Worm (Caenorhabditis elegans) whole organism, mixed stage, embryonic: ENCODE data around the gene ceh-16.

Experiments
- bed-3 ChIP-seq: fragments of 200-800 bp; sonication (Bioruptor generic); optimal IDR thresholded peaks from 3 replicates; lab custom pipeline; 2018; ENCODE audit warnings: mild to moderate bottlenecking, missing genetic modification characterization, moderate library complexity, missing compliant biosample characterization
- blmp-1 ChIP-seq: fragments of 150-350 bp; optimal IDR thresholded peaks from 2 replicates; lab custom pipeline; 2014; ENCODE audit warnings: missing biosample characterization, missing genetic modification characterization
- ceh-43 ChIP-seq: fragments of 200-800 bp; sonication (Bioruptor generic); optimal IDR thresholded peaks from 2 replicates; lab custom pipeline; 2018; ENCODE audit warnings: mild to moderate bottlenecking, missing genetic modification characterization, moderate library complexity, missing compliant biosample characterization
- ceh-83 ChIP-seq: fragments of 200-800 bp; sonication (Bioruptor generic); optimal IDR thresholded peaks from 2 replicates; lab custom pipeline; 2018; ENCODE audit warnings: mild to moderate bottlenecking, missing genetic modification characterization, missing compliant biosample characterization
- ces-1 ChIP-seq: fragments of 150-350 bp; optimal IDR thresholded peaks from 2 replicates; lab custom pipeline; 2014; ENCODE audit warnings: missing biosample characterization, missing genetic modification reagents, missing genetic modification characterization
- hlh-1 ChIP-seq: fragments of 150-350 bp; optimal IDR thresholded peaks from 2 replicates; lab custom pipeline; 2014; ENCODE audit warnings: missing biosample characterization, missing genetic modification reagents, missing genetic modification characterization
- lin-32 ChIP-seq: fragments of 200-800 bp; sonication (Bioruptor generic); optimal IDR thresholded peaks from 2 replicates; lab custom pipeline; 2018; ENCODE audit warnings: mild to moderate bottlenecking, missing genetic modification characterization, missing compliant biosample characterization
- lsy-2 ChIP-seq: fragments of 150-350 bp; optimal IDR thresholded peaks from 2 replicates; lab custom pipeline; 2014; ENCODE audit warnings: missing biosample characterization, missing genetic modification characterization
- mls-2 ChIP-seq: sonication (generic microtip); optimal IDR thresholded peaks from 2 replicates; lab custom pipeline; 2016; ENCODE audit warnings: mild to moderate bottlenecking, missing genetic modification characterization, moderate library complexity, missing compliant biosample characterization
- nhr-12 ChIP-seq: fragments of 150-350 bp; optimal IDR thresholded peaks from 2 replicates; lab custom pipeline; 2014; ENCODE audit warnings: missing biosample characterization, missing genetic modification characterization
- nhr-2 ChIP-seq: fragments of 150-350 bp; optimal IDR thresholded peaks from 2 replicates; lab custom pipeline; 2014; ENCODE audit warnings: missing biosample characterization, missing genetic modification characterization
- nhr-237 ChIP-seq: fragments of 150-350 bp; optimal IDR thresholded peaks from 2 replicates; lab custom pipeline; 2014; ENCODE audit warnings: missing biosample characterization, missing genetic modification characterization
- nhr-28 ChIP-seq: fragments of 150-350 bp; optimal IDR thresholded peaks from 2 replicates; lab custom pipeline; 2014; ENCODE audit warnings: missing biosample characterization, missing genetic modification characterization
- sem-2 ChIP-seq: fragments of 200-800 bp; sonication (Bioruptor generic); optimal IDR thresholded peaks from 2 replicates; lab custom pipeline; 2018; ENCODE audit warnings: mild to moderate bottlenecking, missing genetic modification characterization, missing compliant biosample characterization
- snpc-4 ChIP-seq: fragments of 150-350 bp; optimal IDR thresholded peaks from 2 replicates; lab custom pipeline; 2014; ENCODE audit warnings: missing biosample characterization, missing genetic modification characterization
- tbx-8 ChIP-seq: fragments of 200-800 bp; sonication (Bioruptor generic); optimal IDR thresholded peaks from 2 replicates; lab custom pipeline; 2018; ENCODE audit warnings: mild to moderate bottlenecking, missing genetic modification characterization, moderate library complexity, missing compliant biosample characterization
- unc-120 ChIP-seq: sonication (generic microtip); optimal IDR thresholded peaks from 2 replicates; lab custom pipeline; 2017; ENCODE audit warnings: missing genetic modification characterization, missing compliant biosample characterization; ENCODE audit not compliant: poor library complexity, severe bottlenecking
- unc-39 ChIP-seq: fragments of 150-350 bp; optimal IDR thresholded peaks from 2 replicates; lab custom pipeline; 2014; ENCODE audit warnings: missing biosample characterization, missing genetic modification characterization
- unc-62 ChIP-seq: fragments of 150-350 bp; optimal IDR thresholded peaks from 2 replicates; lab custom pipeline; 2014; ENCODE audit warnings: missing biosample characterization, missing genetic modification reagents, missing genetic modification characterization
- zip-8 ChIP-seq: fragments of 150-350 bp; optimal IDR thresholded peaks from 2 replicates; lab custom pipeline; 2014; ENCODE audit warnings: missing biosample characterization, missing genetic modification characterization
- ztf-11 ChIP-seq: fragments of 150-350 bp; optimal IDR thresholded peaks from 2 replicates; lab custom pipeline; 2014; ENCODE audit warnings: missing biosample characterization, missing genetic modification characterization

Gene ceh-16

DNA sequence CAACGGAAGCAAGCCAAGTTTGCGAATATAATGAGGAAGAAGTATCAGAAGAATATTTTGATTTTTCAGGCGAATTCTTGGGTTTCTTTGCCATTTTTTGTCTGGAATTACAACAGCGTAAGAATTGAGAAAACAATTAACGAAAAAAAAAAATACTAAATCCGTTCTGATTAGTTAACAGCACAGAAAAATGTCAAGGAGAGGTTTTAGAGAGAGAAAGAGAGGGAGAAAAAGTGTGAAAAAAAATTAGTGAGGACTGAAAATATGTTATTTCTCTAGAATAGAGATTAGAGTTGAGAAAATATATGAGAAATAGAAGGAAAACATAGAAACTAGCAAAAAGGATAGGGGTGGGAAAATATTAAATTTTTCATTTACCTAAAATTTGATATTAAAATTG lies 44.8 kb downstream of the ceh-16 start, which contains the start of gene dpy-19:
dpy-19 (minus strand) TSS at position 101 of the 400 bp plus-strand sequence.
- no peak for TF ChIP-seq sem-2 (GFP tag; lab: Kevin White, UChicago)
- no peak for TF ChIP-seq nhr-28
- no peak for TF ChIP-seq unc-120 (tag; lab: Kevin White, UChicago)
- no peak for TF ChIP-seq mls-2 (tag; lab: Kevin White, UChicago)
- no peak for TF ChIP-seq unc-62
- TF ChIP-seq bed-3 (GFP tag; lab: Kevin White, UChicago) = no peak
- TF ChIP-seq lsy-2 = no peak
- no peak for TF ChIP-seq ceh-43
- TF ChIP-seq blmp-1 (tag; lab: Kevin White, UChicago) = no peak
- TF ChIP-seq zip-8 (tag; lab: Kevin White, UChicago) = no peak
- TF ChIP-seq nhr-12 = no peak
- no peak for TF ChIP-seq snpc-4 (tag; lab: Kevin White, UChicago)
- TF ChIP-seq ces-1 (GFP tag; lab: Kevin White, UChicago) = no peak
- no peak for TF ChIP-seq nhr-237 (tag; lab: Kevin White, UChicago)
- no peak for TF ChIP-seq lin-32 (GFP tag; lab: Kevin White, UChicago)
- TF ChIP-seq tbx-8 (GFP tag; lab: Kevin White, UChicago) = no peak
- no peak for TF ChIP-seq ceh-83 (GFP tag; lab: Kevin White, UChicago)

DNA sequence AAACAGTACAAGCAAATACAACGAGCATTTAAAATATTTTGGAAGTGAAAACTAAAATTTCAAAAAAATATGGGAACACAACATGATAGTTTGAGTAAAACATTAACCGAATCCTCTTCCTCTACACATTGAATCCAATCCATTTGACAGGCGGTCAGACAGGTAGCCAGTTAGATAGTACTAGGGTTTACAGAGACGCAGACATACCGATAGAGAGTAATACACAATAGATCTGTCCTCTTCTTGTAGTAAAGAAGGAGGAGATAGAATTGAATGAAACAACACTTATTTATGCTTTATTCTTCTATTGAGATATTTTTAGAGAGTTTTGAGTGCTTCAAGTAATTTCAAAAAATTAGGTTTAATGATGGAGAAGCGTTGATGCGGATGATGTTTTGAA lies 46.2 kb downstream of the ceh-16 start:
- TF ChIP-seq ztf-11 (tag; lab: Kevin White, UChicago) (no peak), mls-2 (tag; lab: Kevin White, UChicago) (no peak), unc-39 (tag; lab: Kevin White, UChicago) (no peak), unc-62 (peak; percentile 63), hlh-1 (tag; lab: Kevin White, UChicago) (peak; percentile 4), nhr-2 (tag; lab: Kevin White, UChicago) (no peak)

DNA sequence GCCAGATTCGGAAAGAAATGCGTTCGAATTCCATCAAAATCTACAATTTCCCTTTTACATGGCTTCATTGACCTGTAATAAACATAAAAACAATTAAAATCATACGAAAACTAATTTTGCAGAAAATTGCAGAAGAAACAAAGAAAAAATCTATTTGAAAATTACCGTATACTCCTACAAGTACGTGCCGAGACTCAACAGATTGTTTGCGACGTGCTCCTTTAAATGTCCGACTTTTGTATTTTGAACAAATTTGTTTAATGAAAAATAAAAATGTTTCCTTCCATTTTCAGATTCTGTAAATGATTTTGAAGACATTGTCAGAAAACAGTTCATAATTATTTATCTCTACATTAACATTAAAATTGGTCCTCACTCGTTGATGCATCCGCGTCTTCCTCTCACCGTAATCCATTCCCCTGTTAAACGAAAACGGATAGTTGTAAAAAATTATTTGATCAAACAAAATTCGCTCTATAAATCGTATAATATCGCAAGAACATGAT lies 52.5 kb downstream of the ceh-16 start, which contains the start of gene pgl-2:
pgl-2 (minus strand) TSS at position 456 of the 506 bp plus-strand sequence.
- TF ChIP-seq ceh-83 (GFP tag; lab: Kevin White, UChicago) (no peak), lin-32 (GFP tag; lab: Kevin White, UChicago) (no peak)
